Worm (Caenorhabditis elegans) whole organism, mixed stage, embryonic: ENCODE data around the gene F57G8.7.

Experiments used
- ces-1 ChIP-seq: fragments of 150-350 bp; optimal IDR thresholded peaks from 2 replicates; lab custom pipeline; 2014; ENCODE audit warnings: missing biosample characterization, missing genetic modification reagents, missing genetic modification characterization
- elt-1 ChIP-seq: sonication (generic microtip); optimal IDR thresholded peaks from 2 replicates; lab custom pipeline; 2017; ENCODE audit warnings: missing genetic modification characterization, mild to moderate bottlenecking, missing compliant biosample characterization, antibody characterized with exemption, moderate library complexity, borderline replicate concordance; ENCODE audit not compliant: insufficient read depth
- elt-3 ChIP-seq: fragments of 150-350 bp; optimal IDR thresholded peaks from 2 replicates; lab custom pipeline; 2014; ENCODE audit warnings: missing biosample characterization, missing genetic modification characterization
- lin-13 ChIP-seq: fragments of 150-350 bp; optimal IDR thresholded peaks from 2 replicates; lab custom pipeline; 2014; ENCODE audit warnings: missing biosample characterization, missing genetic modification characterization
- nhr-2 ChIP-seq: fragments of 150-350 bp; optimal IDR thresholded peaks from 2 replicates; lab custom pipeline; 2014; ENCODE audit warnings: missing biosample characterization, missing genetic modification characterization
- nhr-237 ChIP-seq: fragments of 150-350 bp; optimal IDR thresholded peaks from 2 replicates; lab custom pipeline; 2014; ENCODE audit warnings: missing biosample characterization, missing genetic modification characterization
- nhr-76 ChIP-seq: sonication (generic microtip); optimal IDR thresholded peaks from 2 replicates; lab custom pipeline; 2017; ENCODE audit warnings: missing biosample characterization, missing genetic modification characterization
- sem-2 ChIP-seq: fragments of 200-800 bp; sonication (Bioruptor generic); optimal IDR thresholded peaks from 2 replicates; lab custom pipeline; 2018; ENCODE audit warnings: mild to moderate bottlenecking, missing genetic modification characterization, missing compliant biosample characterization
- snpc-4 ChIP-seq: fragments of 150-350 bp; optimal IDR thresholded peaks from 2 replicates; lab custom pipeline; 2014; ENCODE audit warnings: missing biosample characterization, missing genetic modification characterization
- ztf-11 ChIP-seq: fragments of 150-350 bp; optimal IDR thresholded peaks from 2 replicates; lab custom pipeline; 2014; ENCODE audit warnings: missing biosample characterization, missing genetic modification characterization

DNA sequence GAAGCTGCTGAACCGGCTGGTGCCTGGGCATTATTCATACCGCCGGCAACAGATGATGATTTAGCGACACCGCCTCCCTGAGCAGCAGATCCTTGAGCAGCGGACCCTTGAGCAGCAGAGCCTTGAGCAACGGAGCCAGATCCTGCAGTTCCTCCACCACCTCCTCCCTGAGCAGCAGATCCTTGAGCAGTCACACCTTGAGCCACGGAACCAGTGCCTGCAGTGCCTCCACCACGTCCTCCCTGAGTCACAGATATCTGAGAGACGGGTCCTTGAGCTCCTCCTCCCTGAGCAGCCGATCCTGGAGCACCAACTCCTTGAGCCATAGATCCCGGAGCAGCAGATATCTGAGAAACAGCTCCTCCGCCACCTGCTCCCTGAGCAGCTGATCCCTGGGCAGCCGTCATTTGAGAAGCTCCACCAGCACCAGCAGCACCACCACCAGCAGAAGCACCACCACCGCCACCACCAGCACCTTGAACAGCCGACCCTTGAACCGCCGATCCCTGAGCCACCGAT lies 47.5 kb downstream of the F57G8.7 start:
- TF ChIP-seq elt-3 (tag; lab: Kevin White, UChicago) (no peak), elt-1 (tag; lab: Kevin White, UChicago) (no peak), nhr-76 (tag; lab: Kevin White, UChicago) (no peak), ztf-11 (tag; lab: Kevin White, UChicago) (no peak), snpc-4 (tag; lab: Kevin White, UChicago) (no peak), lin-13 (tag; lab: Kevin White, UChicago) (no peak), nhr-2 (tag; lab: Kevin White, UChicago) (no peak), ces-1 (GFP tag; lab: Kevin White, UChicago) (no peak), nhr-237 (tag; lab: Kevin White, UChicago) (no peak), sem-2 (no peak)
